Worm (Caenorhabditis elegans) whole organism, L4 larva: ENCODE measurements around the gene C56A3.8.
A peak's percentile ranks its signal among the peaks of the same experiment; 100 is the strongest.

Source experiments
- F10B5.3 ChIP-seq: sonication (generic microtip); optimal IDR thresholded peaks from 2 replicates; lab custom pipeline; 2016; ENCODE audit warnings: mild to moderate bottlenecking, missing genetic modification characterization, missing compliant biosample characterization
- Y105C5A.15 ChIP-seq: fragments of 200-800 bp; sonication (Bioruptor generic); IDR thresholded peaks from 2 replicates; pipeline ENCODE4 v1.3.6; 2022; ENCODE audit warnings: missing genetic modification characterization, missing compliant biosample characterization
- Y48G9A.11 ChIP-seq: fragments of 200-800 bp; sonication (Bioruptor generic); IDR thresholded peaks from 2 replicates; pipeline ENCODE4 v1.3.6; 2022; ENCODE audit warnings: missing genetic modification reagents, missing genetic modification characterization, missing compliant biosample characterization
- ZK546.5 ChIP-seq, 2 experiments: sonication (generic microtip); optimal IDR thresholded peaks; 2 replicates each; lab custom pipeline; 2017; ENCODE audit warnings: missing biosample characterization in 2 of 2, missing genetic modification characterization in 2 of 2
- aha-1 ChIP-seq: fragments of 150-350 bp; peaks from one replicate; lab custom pipeline; 2014; ENCODE audit warnings: missing biosample characterization, missing genetic modification characterization
- arid-1 ChIP-seq: fragments of 200-800 bp; sonication (Bioruptor generic); conservative IDR thresholded peaks from 2 replicates; pipeline ENCODE4 v1.3.6; 2022; ENCODE audit warnings: missing genetic modification reagents, missing genetic modification characterization, missing compliant biosample characterization
- ceh-20 ChIP-seq: fragments of 200-800 bp; sonication (Bioruptor generic); IDR thresholded peaks from 2 replicates; pipeline ENCODE4 v1.3.6; 2022; ENCODE audit warnings: missing genetic modification reagents, missing genetic modification characterization, missing compliant biosample characterization
- ceh-28 ChIP-seq: fragments of 150-350 bp; optimal IDR thresholded peaks from 2 replicates; lab custom pipeline; 2014; ENCODE audit warnings: missing biosample characterization, missing genetic modification reagents, missing genetic modification characterization
- daf-16 ChIP-seq, 3 experiments: sonication (generic microtip); optimal IDR thresholded peaks; 2 replicates each; lab custom pipeline; 2016 to 2017; ENCODE audit warnings: missing genetic modification characterization in 3 of 3, missing genetic modification reagents in 3 of 3, mild to moderate bottlenecking in 2 of 3, missing compliant biosample characterization in 2 of 3, missing biosample characterization in 1 of 3, moderate library complexity in 1 of 3
- dmd-6 ChIP-seq: fragments of 200-800 bp; sonication (Bioruptor generic); IDR thresholded peaks from 2 replicates; pipeline ENCODE4 v1.3.6; 2022; ENCODE audit warnings: missing genetic modification reagents, missing genetic modification characterization, missing compliant biosample characterization
- duxl-1 ChIP-seq: sonication (generic microtip); optimal IDR thresholded peaks from 2 replicates; lab custom pipeline; 2016; ENCODE audit warnings: mild to moderate bottlenecking, missing genetic modification characterization, moderate library complexity, missing compliant biosample characterization; ENCODE audit not compliant: poor library complexity
- dve-1 ChIP-seq: sonication (generic microtip); optimal IDR thresholded peaks from 2 replicates; lab custom pipeline; 2017; ENCODE audit warnings: antibody characterized with exemption, mild to moderate bottlenecking, missing genetic modification characterization, missing compliant biosample characterization; ENCODE audit not compliant: insufficient read depth
- egl-27 ChIP-seq: sonication (generic microtip); optimal IDR thresholded peaks from 3 replicates; lab custom pipeline; 2017; ENCODE audit warnings: missing biosample characterization, missing genetic modification reagents, missing genetic modification characterization
- hlh-11 ChIP-seq: fragments of 200-800 bp; sonication (Bioruptor generic); optimal IDR thresholded peaks from 2 replicates; lab custom pipeline; 2018; ENCODE audit warnings: mild to moderate bottlenecking, missing genetic modification characterization, missing compliant biosample characterization
- hmg-1.1 ChIP-seq: fragments of 200-800 bp; sonication (Bioruptor generic); IDR thresholded peaks from 2 replicates; pipeline ENCODE4 v1.3.6; 2022; ENCODE audit warnings: missing genetic modification reagents, missing genetic modification characterization, missing compliant biosample characterization
- lin-1 ChIP-seq: fragments of 200-800 bp; sonication (Bioruptor generic); IDR thresholded peaks from 2 replicates; pipeline ENCODE4 v1.3.6; 2022; ENCODE audit warnings: missing genetic modification reagents, missing genetic modification characterization, missing compliant biosample characterization
- lin-15B ChIP-seq: fragments of 150-350 bp; sonication (generic microtip); optimal IDR thresholded peaks from 3 replicates; lab custom pipeline; 2014; ENCODE audit warnings: missing biosample characterization, missing genetic modification characterization
- mep-1 ChIP-seq: fragments of 150-350 bp; sonication (generic microtip); optimal IDR thresholded peaks from 3 replicates; lab custom pipeline; 2014; ENCODE audit warnings: missing biosample characterization, missing genetic modification characterization
- mes-2 ChIP-seq: sonication (generic microtip); optimal IDR thresholded peaks from 2 replicates; lab custom pipeline; 2016; ENCODE audit warnings: missing genotype, mild to moderate bottlenecking, missing genetic modification characterization, missing compliant biosample characterization; ENCODE audit not compliant: poor library complexity, severe bottlenecking
- mxl-3 ChIP-seq: fragments of 200-800 bp; sonication (Bioruptor generic); optimal IDR thresholded peaks from 2 replicates; lab custom pipeline; 2018; ENCODE audit warnings: mild to moderate bottlenecking, missing genetic modification characterization, missing compliant biosample characterization
- nhr-10 ChIP-seq: fragments of 150-350 bp; optimal IDR thresholded peaks from 2 replicates; lab custom pipeline; 2014; ENCODE audit warnings: missing biosample characterization, missing genetic modification characterization
- nhr-11 ChIP-seq: fragments of 150-350 bp; optimal IDR thresholded peaks from 2 replicates; lab custom pipeline; 2014; ENCODE audit warnings: missing biosample characterization, missing genetic modification characterization
- nhr-111 ChIP-seq: fragments of 200-800 bp; sonication (Bioruptor generic); optimal IDR thresholded peaks from 2 replicates; lab custom pipeline; 2018; ENCODE audit warnings: mild to moderate bottlenecking, missing genetic modification characterization, missing compliant biosample characterization
- nhr-237 ChIP-seq: sonication (generic microtip); optimal IDR thresholded peaks from 2 replicates; lab custom pipeline; 2017; ENCODE audit warnings: missing biosample characterization, missing genetic modification characterization
- nhr-28 ChIP-seq: fragments of 150-350 bp; optimal IDR thresholded peaks from 2 replicates; lab custom pipeline; 2014; ENCODE audit warnings: missing biosample characterization, missing genetic modification characterization
- nhr-42 ChIP-seq: fragments of 200-800 bp; sonication (Bioruptor generic); IDR thresholded peaks from 2 replicates; pipeline ENCODE4 v1.3.6; 2022; ENCODE audit warnings: missing genetic modification characterization, missing compliant biosample characterization
- nhr-48 ChIP-seq: sonication (generic microtip); optimal IDR thresholded peaks from 2 replicates; lab custom pipeline; 2016; ENCODE audit warnings: mild to moderate bottlenecking, missing genetic modification characterization, missing compliant biosample characterization
- nhr-6 ChIP-seq: fragments of 150-350 bp; optimal IDR thresholded peaks from 2 replicates; lab custom pipeline; 2014; ENCODE audit warnings: missing biosample characterization, missing genetic modification characterization
- pqm-1 ChIP-seq: sonication (generic microtip); optimal IDR thresholded peaks from 2 replicates; lab custom pipeline; 2017; ENCODE audit warnings: missing biosample characterization, missing genetic modification characterization
- rbr-2 ChIP-seq: sonication (generic microtip); optimal IDR thresholded peaks from 2 replicates; lab custom pipeline; 2016; ENCODE audit warnings: missing genotype, missing genetic modification characterization, missing compliant biosample characterization
- saeg-2 ChIP-seq: fragments of 200-800 bp; sonication (Bioruptor generic); IDR thresholded peaks from 2 replicates; pipeline ENCODE4 v1.3.6; 2022; ENCODE audit warnings: missing genetic modification reagents, missing genetic modification characterization, missing compliant biosample characterization
- tag-97 ChIP-seq: fragments of 200-800 bp; sonication (Bioruptor generic); IDR thresholded peaks from 2 replicates; pipeline ENCODE4 v1.3.6; 2022; ENCODE audit warnings: missing genetic modification characterization, missing compliant biosample characterization
- unc-39 ChIP-seq: sonication (generic microtip); optimal IDR thresholded peaks from 2 replicates; lab custom pipeline; 2017; ENCODE audit warnings: missing biosample characterization, missing genetic modification characterization
- unc-62 ChIP-seq, 3 experiments: fragments of 150-350 bp in 1 of 3; sonication (generic microtip); optimal IDR thresholded peaks in 2 of 3; peaks in 1 of 3; 1 replicate in 1 of 3; 2 replicates in 2 of 3; lab custom pipeline; 2014 to 2017; ENCODE audit warnings: missing biosample characterization in 3 of 3, missing genetic modification characterization in 3 of 3, missing genetic modification reagents in 3 of 3, missing genotype in 1 of 3
- zag-1 ChIP-seq: fragments of 150-350 bp; optimal IDR thresholded peaks from 2 replicates; lab custom pipeline; 2014; ENCODE audit warnings: missing biosample characterization, missing genetic modification characterization
- zfp-2 ChIP-seq: sonication (generic microtip); optimal IDR thresholded peaks from 2 replicates; lab custom pipeline; 2016; ENCODE audit warnings: mild to moderate bottlenecking, missing genetic modification characterization, missing compliant biosample characterization
- zip-11 ChIP-seq: fragments of 200-800 bp; sonication (Bioruptor generic); IDR thresholded peaks from 2 replicates; pipeline ENCODE4 v1.3.6; 2022; ENCODE audit warnings: missing genetic modification characterization, missing compliant biosample characterization

Gene C56A3.8

DNA sequence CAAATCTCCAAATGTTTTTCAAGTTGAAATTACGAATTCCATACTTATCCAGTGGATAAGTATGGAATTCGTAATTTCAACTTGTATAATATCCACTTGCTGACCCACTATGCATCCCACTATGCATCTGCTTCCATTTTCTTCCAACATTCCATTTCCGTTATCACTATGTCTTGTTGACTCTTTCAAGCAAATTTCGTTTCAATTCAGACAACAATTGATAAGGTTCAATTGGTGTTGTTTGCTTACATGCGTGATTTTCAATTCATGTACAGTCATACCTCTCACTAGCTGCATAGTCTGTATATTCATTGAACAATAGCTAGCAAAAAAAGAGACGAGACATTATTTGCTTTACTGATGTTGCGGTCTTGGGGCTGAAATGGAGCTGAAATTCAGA is 16.8 kb downstream of the C56A3.8 start (continued):
- TF ChIP-seq nhr-42 (GFP tag; lab: Robert Waterston, UW): no peak
- no peak for TF ChIP-seq ceh-20 (GFP tag; lab: Robert Waterston, UW)
- no peak for TF ChIP-seq nhr-11 (tag; lab: Kevin White, UChicago)
- TF ChIP-seq dmd-6: 0 out of 2 replicates have a peak, but pooled peaks have one; percentile 24
- TF ChIP-seq F10B5.3 (tag; lab: Kevin White, UChicago): no peak
- TF ChIP-seq nhr-6 (tag; lab: Kevin White, UChicago): peak; percentile 36
- TF ChIP-seq ZK546.5 (tag; optimal IDR thresholded peaks at IDR 0.05; lab: Kevin White, UChicago): no peak
- TF ChIP-seq zfp-2 (tag; lab: Kevin White, UChicago): no peak
- TF ChIP-seq, all 104 proteins: peak for 9

DNA sequence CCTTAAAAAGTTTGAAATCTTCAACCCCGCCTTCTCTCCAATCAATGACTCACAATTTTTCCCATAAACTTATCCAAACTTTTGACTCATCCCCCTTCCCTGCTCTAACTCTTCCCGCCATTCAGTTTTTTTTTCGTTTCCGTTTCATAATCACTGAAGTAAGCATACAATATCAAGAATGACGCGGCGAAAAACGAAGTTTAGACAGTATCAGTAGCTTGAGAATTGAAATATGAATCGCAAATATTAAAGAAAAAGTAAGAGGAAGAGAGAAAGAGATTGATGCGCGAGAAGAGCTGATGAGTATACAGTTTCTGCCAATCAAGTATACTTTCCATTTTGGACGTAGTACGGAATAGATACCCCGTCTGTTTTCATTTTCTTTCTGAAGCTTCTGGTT is 17.4 kb downstream of the C56A3.8 start:
- TF ChIP-seq egl-27 (no peak), dmd-6 (peak; percentile 64; the same call in 1 of the 2 replicates), daf-16 (GFP tag; optimal IDR thresholded peaks at IDR 0.05; lab: Kevin White, UChicago) (no peak), daf-16 (tag; optimal IDR thresholded peaks at IDR 0.05; lab: Kevin White, UChicago) (peak; percentile 7), nhr-28 (peak; percentile 18), pqm-1 (tag; lab: Kevin White, UChicago) (peak; percentile 58)

DNA sequence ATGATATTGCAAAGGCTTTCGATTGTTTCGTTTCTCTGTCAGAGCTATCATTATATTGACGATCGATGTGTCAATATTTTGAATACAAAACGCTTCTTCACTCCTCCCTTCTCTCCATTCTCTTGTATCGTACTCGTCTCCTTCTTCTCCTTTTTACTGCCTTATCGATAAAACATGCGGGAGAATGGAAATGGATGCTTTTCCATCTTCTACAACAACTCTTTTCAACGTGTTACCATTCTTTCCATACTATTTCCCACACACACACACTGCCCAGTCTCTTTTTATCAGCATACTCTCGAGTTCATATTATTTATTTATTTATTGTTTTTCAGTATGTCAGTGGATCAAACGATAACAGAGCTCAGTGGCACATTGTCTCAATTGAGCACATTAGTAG is 18.6 kb downstream of the C56A3.8 start, which contains the start of gene C50B8.6:
Gene C50B8.6 (plus strand): TSS at position 336 of the 400 bp plus-strand sequence.
- TF ChIP-seq nhr-111 (no peak), mes-2 (no peak), dve-1 (tag; lab: Kevin White, UChicago) (peak; percentile 34), unc-62 (GFP tag; optimal IDR thresholded peaks at IDR 0.05 in 1 of 2; lab: Kevin White, UChicago) (peak in 1 of 2 experiments; percentile 64), unc-62 (tag; optimal IDR thresholded peaks at IDR 0.05; lab: Kevin White, UChicago) (no peak), Y105C5A.15 (GFP tag; lab: Robert Waterston, UW) (no peak), zag-1 (tag; lab: Kevin White, UChicago) (no peak), pqm-1 (tag; lab: Kevin White, UChicago) (peak; percentile 91), ceh-28 (no peak), dmd-6 (peak; percentile 41; the same call in 1 of the 2 replicates), unc-39 (no peak), arid-1 (GFP tag; lab: Robert Waterston, UW) (no peak), hlh-11 (tag; lab: Kevin White, UChicago) (peak; percentile 36), nhr-28 (peak; percentile 50), nhr-237 (tag; lab: Kevin White, UChicago) (no peak), daf-16 (GFP tag; optimal IDR thresholded peaks at IDR 0.05; lab: Kevin White, UChicago) (no peak), daf-16 (tag; optimal IDR thresholded peaks at IDR 0.05; lab: Kevin White, UChicago) (peak; percentile 77), lin-1 (GFP tag; lab: Robert Waterston, UW) (no peak), nhr-10 (no peak), mxl-3 (GFP tag; lab: Kevin White, UChicago) (peak; percentile 26)

DNA sequence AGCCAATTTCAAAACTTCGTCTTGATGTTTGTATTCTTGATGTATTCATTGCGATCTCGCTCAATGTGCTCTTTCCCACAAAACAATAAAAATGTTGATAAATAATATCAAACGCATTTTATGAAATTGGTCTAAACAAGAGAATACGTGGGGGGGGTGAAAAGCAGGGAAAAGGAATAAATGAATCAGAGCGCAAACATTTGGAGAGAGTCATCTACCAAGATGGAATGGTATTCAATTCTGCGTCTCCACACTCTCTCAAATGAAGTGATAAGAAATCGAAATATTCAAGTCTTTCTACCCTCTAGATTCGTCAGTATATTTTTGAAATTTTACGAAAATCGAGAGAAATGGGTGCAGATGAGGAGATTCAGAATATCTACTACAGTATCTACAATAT is 20.6 kb downstream of the C56A3.8 start, which contains the start of gene C50B8.5:
Gene C50B8.5 (plus strand): TSS at position 273 of the 400 bp plus-strand sequence.
- TF ChIP-seq ceh-28 (no peak), pqm-1 (tag; lab: Kevin White, UChicago) (peak; percentile 63), duxl-1 (tag; lab: Kevin White, UChicago) (peak; percentile 0), dmd-6 (peak; percentile 8; the same call in 1 of the 2 replicates), mes-2 (peak; percentile 53), tag-97 (GFP tag; lab: Robert Waterston, UW) (no peak), nhr-48 (tag; lab: Kevin White, UChicago) (no peak), aha-1 (tag; lab: Kevin White, UChicago) (no peak), mep-1 (peak; percentile 8), saeg-2 (GFP tag; lab: Robert Waterston, UW) (no peak), rbr-2 (tag; lab: Kevin White, UChicago) (no peak), hmg-1.1 (GFP tag; lab: Robert Waterston, UW) (no peak), zip-11 (GFP tag; lab: Robert Waterston, UW) (no peak), daf-16 (GFP tag; optimal IDR thresholded peaks at IDR 0.05; lab: Kevin White, UChicago) (no peak), daf-16 (tag; optimal IDR thresholded peaks at IDR 0.05; lab: Kevin White, UChicago) (peak; percentile 70), unc-62 (GFP tag; optimal IDR thresholded peaks at IDR 0.05 in 1 of 2; lab: Kevin White, UChicago) (peak in 1 of 2 experiments; percentile 85), unc-62 (tag; optimal IDR thresholded peaks at IDR 0.05; lab: Kevin White, UChicago) (no peak), nhr-6 (tag; lab: Kevin White, UChicago) (peak; percentile 88), lin-15B (tag; lab: Kevin White, UChicago) (no peak), dve-1 (tag; lab: Kevin White, UChicago) (peak; percentile 65), Y48G9A.11 (GFP tag; lab: Robert Waterston, UW) (no peak), ZK546.5 (tag; optimal IDR thresholded peaks at IDR 0.05; lab: Kevin White, UChicago) (no peak)
